Worm (Caenorhabditis elegans) whole organism, early embryonic: ENCODE measurements around the gene clec-255.

Source experiments
- F13C5.2 ChIP-seq: sonication (generic microtip); optimal IDR thresholded peaks from 2 replicates; lab custom pipeline; 2017; ENCODE audit warnings: mild to moderate bottlenecking, missing genetic modification characterization, inconsistent platforms, missing compliant biosample characterization
- ama-1 ChIP-seq: fragments of 150-350 bp; optimal IDR thresholded peaks from 2 replicates; lab custom pipeline; 2014
- ets-7 ChIP-seq: sonication (generic microtip); optimal IDR thresholded peaks from 2 replicates; lab custom pipeline; 2016; ENCODE audit warnings: missing genotype, missing genetic modification characterization, missing compliant biosample characterization
- flt-1 ChIP-seq: fragments of 200-800 bp; sonication (Bioruptor generic); IDR thresholded peaks from 2 replicates; pipeline ENCODE4 v1.3.6; 2022; ENCODE audit warnings: missing genetic modification characterization, missing compliant biosample characterization
- pes-1 ChIP-seq: fragments of 200-800 bp; sonication (Bioruptor generic); IDR thresholded peaks from 2 replicates; pipeline ENCODE4 v1.3.6; 2022; ENCODE audit warnings: missing genetic modification reagents, missing genetic modification characterization, missing compliant biosample characterization
- tbx-11 ChIP-seq: fragments of 200-800 bp; sonication (Bioruptor generic); IDR thresholded peaks from 2 replicates; pipeline ENCODE4 v1.3.6; 2022; ENCODE audit warnings: missing genetic modification characterization, missing compliant biosample characterization

DNA sequence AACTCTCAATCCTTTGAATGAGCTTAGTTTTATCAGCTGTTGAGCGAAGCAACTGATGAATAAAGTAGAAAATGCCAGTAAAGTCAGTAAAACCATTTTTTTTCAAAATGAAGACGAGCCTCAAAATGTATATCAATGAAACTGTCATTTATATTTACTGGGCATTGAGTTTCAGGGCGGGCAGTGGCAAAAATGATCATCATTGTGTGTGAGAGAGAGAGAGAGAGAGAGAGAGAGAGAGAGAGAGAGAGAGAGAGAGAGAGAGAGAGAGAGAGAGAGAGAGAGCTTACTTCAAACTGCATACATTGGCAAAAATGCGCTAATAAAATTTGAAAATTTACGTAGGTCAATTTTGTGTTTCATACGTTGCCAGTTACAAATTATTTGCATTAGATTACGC is 10.3 kb downstream of the clec-255 start, which contains the start of gene F11D11.3:
- TF ChIP-seq pes-1 (GFP tag; lab: Robert Waterston, UW), result no peak
- no peak for TF ChIP-seq tbx-11 (GFP tag; lab: Robert Waterston, UW)
- TF ChIP-seq flt-1, result no peak
- TF ChIP-seq F13C5.2 (tag; lab: Kevin White, UChicago), result no peak
- TF ChIP-seq ama-1 (lab: Kevin White, UChicago), result no peak
- no peak for TF ChIP-seq ets-7 (tag; lab: Kevin White, UChicago)
